Fruit fly (Drosophila melanogaster) whole organism, embryonic: ENCODE results near the gene SCCRO4.
A peak's percentile ranks its signal among the peaks of the same experiment; 100 is the strongest.

Experiments used
- Atf-2 ChIP-seq: fragments of 200-800 bp; sonication (Bioruptor generic); optimal IDR thresholded peaks from 2 replicates; lab custom pipeline; 2016; ENCODE audit warnings: missing biosample characterization, missing genetic modification characterization
- CG10267 ChIP-seq: fragments of 200-800 bp; sonication (Bioruptor generic); optimal IDR thresholded peaks from 2 replicates; lab custom pipeline; 2018; ENCODE audit warnings: missing biosample characterization, mild to moderate bottlenecking, missing genetic modification characterization, moderate library complexity
- CG11723 ChIP-seq: fragments of 200-800 bp; sonication (Bioruptor generic); optimal IDR thresholded peaks from 2 replicates; lab custom pipeline; 2017; ENCODE audit warnings: missing biosample characterization, mild to moderate bottlenecking, missing genetic modification characterization
- CG13123 ChIP-seq: fragments of 200-800 bp; sonication (Bioruptor generic); optimal IDR thresholded peaks from 2 replicates; lab custom pipeline; 2016; ENCODE audit warnings: missing biosample characterization, missing genetic modification characterization
- CG13624 ChIP-seq: fragments of 200-800 bp; sonication (Bioruptor generic); optimal IDR thresholded peaks from 2 replicates; lab custom pipeline; 2016; ENCODE audit warnings: missing biosample characterization, missing genetic modification characterization
- CG15073 ChIP-seq: fragments of 200-800 bp; sonication (Bioruptor generic); optimal IDR thresholded peaks from 2 replicates; lab custom pipeline; 2016; ENCODE audit warnings: missing biosample characterization, missing genetic modification characterization
- CG16779 ChIP-seq: fragments of 200-800 bp; sonication (Bioruptor generic); IDR thresholded peaks from 2 replicates; pipeline ENCODE4 v1.3.6; 2022; ENCODE audit warnings: missing biosample characterization, missing genetic modification characterization
- CG17186 ChIP-seq: fragments of 200-800 bp; sonication (Bioruptor generic); optimal IDR thresholded peaks from 3 replicates; lab custom pipeline; 2017; ENCODE audit warnings: missing biosample characterization, missing genetic modification reagents, missing genetic modification characterization
- CG17612 ChIP-seq: fragments of 200-800 bp; sonication (Bioruptor generic); IDR thresholded peaks from 2 replicates; pipeline ENCODE4 v1.3.6; 2022; ENCODE audit warnings: missing biosample characterization, missing genetic modification characterization
- CG18476 ChIP-seq: fragments of 200-800 bp; sonication (Bioruptor generic); optimal IDR thresholded peaks from 2 replicates; lab custom pipeline; 2016; ENCODE audit warnings: missing biosample characterization, mild to moderate bottlenecking, missing genetic modification characterization
- CG2199 ChIP-seq: fragments of 200-800 bp; sonication (Bioruptor generic); IDR thresholded peaks from 3 replicates; pipeline ENCODE4 v1.3.6; 2022; ENCODE audit warnings: missing biosample characterization, missing genetic modification characterization
- CG30020 ChIP-seq: fragments of 200-800 bp; optimal IDR thresholded peaks from 2 replicates; lab custom pipeline; 2019; ENCODE audit warnings: missing biosample characterization, mild to moderate bottlenecking, missing genetic modification characterization, moderate library complexity
- CG31365 ChIP-seq: fragments of 200-800 bp; sonication (Bioruptor generic); optimal IDR thresholded peaks from 2 replicates; lab custom pipeline; 2018; ENCODE audit warnings: missing biosample characterization, mild to moderate bottlenecking, missing genetic modification characterization
- CG33557 ChIP-seq: fragments of 200-800 bp; sonication (Bioruptor generic); optimal IDR thresholded peaks from 2 replicates; lab custom pipeline; 2019; ENCODE audit warnings: missing biosample characterization, mild to moderate bottlenecking, missing genetic modification characterization, moderate library complexity
- CG3407 ChIP-seq: fragments of 200-800 bp; sonication (Bioruptor generic); optimal IDR thresholded peaks from 2 replicates; lab custom pipeline; 2018; ENCODE audit warnings: missing biosample characterization, mild to moderate bottlenecking, missing genetic modification characterization
- CG6813 ChIP-seq: fragments of 200-800 bp; sonication (Bioruptor generic); optimal IDR thresholded peaks from 2 replicates; lab custom pipeline; 2017; ENCODE audit warnings: missing biosample characterization, missing genetic modification characterization, mild to moderate bottlenecking, moderate library complexity, missing genetic modification reagents
- CG7357 ChIP-seq: fragments of 200-800 bp; sonication (Bioruptor generic); IDR thresholded peaks from 3 replicates; pipeline ENCODE4 v1.3.6; 2022; ENCODE audit warnings: missing biosample characterization, missing genetic modification characterization
- CG7372 ChIP-seq: fragments of 200-800 bp; sonication (Bioruptor generic); IDR thresholded peaks from 2 replicates; pipeline ENCODE4 v1.3.6; 2022; ENCODE audit warnings: missing biosample characterization, missing genetic modification characterization
- CG8089 ChIP-seq: fragments of 200-800 bp; sonication (Bioruptor generic); optimal IDR thresholded peaks from 3 replicates; lab custom pipeline; 2016; ENCODE audit warnings: missing biosample characterization, missing genetic modification characterization
- Dip2 ChIP-seq: fragments of 200-800 bp; sonication (Bioruptor generic); IDR thresholded peaks from 2 replicates; pipeline ENCODE4 v1.3.6; 2022; ENCODE audit warnings: missing biosample characterization, missing genetic modification characterization
- Doc2 ChIP-seq: fragments of 200-800 bp; sonication (Bioruptor generic); IDR thresholded peaks from 2 replicates; pipeline ENCODE4 v1.3.6; 2022; ENCODE audit warnings: missing biosample characterization, missing genetic modification characterization
- Ets65A ChIP-seq: fragments of 200-800 bp; sonication (Bioruptor generic); peaks from one replicate; lab custom pipeline; 2016; ENCODE audit warnings: missing biosample characterization, missing genetic modification characterization
- H15 ChIP-seq: fragments of 200-800 bp; sonication (Bioruptor generic); IDR thresholded peaks from 3 replicates; pipeline ENCODE4 v1.3.6; 2022; ENCODE audit warnings: missing biosample characterization, missing genetic modification characterization
- Hr51 ChIP-seq, 2 experiments: fragments of 200-800 bp; sonication (Bioruptor generic); optimal IDR thresholded peaks; 2 replicates in 1 of 2; 3 replicates in 1 of 2; lab custom pipeline; 2016 to 2018; ENCODE audit warnings: missing biosample characterization in 2 of 2, missing genetic modification characterization in 2 of 2, mild to moderate bottlenecking in 1 of 2, moderate library complexity in 1 of 2
- Myb ChIP-seq: fragments of 200-800 bp; sonication (Bioruptor generic); optimal IDR thresholded peaks from 2 replicates; lab custom pipeline; 2016; ENCODE audit warnings: missing biosample characterization, missing genetic modification characterization
- NFAT ChIP-seq: fragments of 200-800 bp; sonication (Bioruptor generic); IDR thresholded peaks from 2 replicates; pipeline ENCODE4 v1.3.6; 2022; ENCODE audit warnings: missing biosample characterization, missing genetic modification characterization
- Six4 ChIP-seq: fragments of 200-800 bp; sonication (Bioruptor generic); optimal IDR thresholded peaks from 2 replicates; lab custom pipeline; 2016; ENCODE audit warnings: missing biosample characterization, missing genetic modification characterization
- Sox100B ChIP-seq: fragments of 200-800 bp; sonication (Bioruptor generic); optimal IDR thresholded peaks from 3 replicates; lab custom pipeline; 2018; ENCODE audit warnings: missing biosample characterization, mild to moderate bottlenecking, missing genetic modification characterization
- Vsx1 ChIP-seq: fragments of 200-800 bp; sonication (Bioruptor generic); optimal IDR thresholded peaks from 2 replicates; lab custom pipeline; 2017; ENCODE audit warnings: missing biosample characterization, mild to moderate bottlenecking, missing genetic modification characterization, missing genetic modification reagents
- YL-1 ChIP-seq: fragments of 200-800 bp; sonication (Bioruptor generic); optimal IDR thresholded peaks from 3 replicates; lab custom pipeline; 2017; ENCODE audit warnings: missing biosample characterization, mild to moderate bottlenecking, missing genetic modification characterization
- ara ChIP-seq: fragments of 200-800 bp; sonication (Bioruptor generic); IDR thresholded peaks from 2 replicates; pipeline ENCODE4 v1.3.6; 2022; ENCODE audit warnings: missing biosample characterization, missing genetic modification characterization
- chm ChIP-seq: fragments of 200-800 bp; sonication (Bioruptor generic); IDR thresholded peaks from 2 replicates; pipeline ENCODE4 v1.3.6; 2022; ENCODE audit warnings: missing biosample characterization, missing genetic modification characterization
- crp ChIP-seq, 2 experiments: fragments of 200-800 bp; sonication (Bioruptor generic); optimal IDR thresholded peaks; 2 replicates in 1 of 2; 3 replicates in 1 of 2; lab custom pipeline; 2017; ENCODE audit warnings: missing biosample characterization in 2 of 2, missing genetic modification characterization in 2 of 2, mild to moderate bottlenecking in 1 of 2, moderate library complexity in 1 of 2
- ems ChIP-seq: fragments of 200-800 bp; sonication (Bioruptor generic); optimal IDR thresholded peaks from 3 replicates; lab custom pipeline; 2016; ENCODE audit warnings: missing biosample characterization, missing genetic modification characterization
- fru ChIP-seq: fragments of >200 bp; optimal IDR thresholded peaks from 2 replicates; lab custom pipeline; 2017
- gcm ChIP-seq: fragments of 200-800 bp; sonication (Bioruptor generic); optimal IDR thresholded peaks from 2 replicates; lab custom pipeline; 2019; ENCODE audit warnings: missing biosample characterization, mild to moderate bottlenecking, missing genetic modification characterization, moderate library complexity
- gcm2 ChIP-seq: fragments of 200-800 bp; sonication (Bioruptor generic); optimal IDR thresholded peaks from 2 replicates; lab custom pipeline; 2016; ENCODE audit warnings: missing biosample characterization, missing genetic modification characterization
- hb ChIP-seq: fragments of 200-800 bp; sonication (Bioruptor generic); IDR thresholded peaks from 3 replicates; pipeline ENCODE4 v1.3.6; 2022; ENCODE audit warnings: missing biosample characterization, missing genetic modification characterization; ENCODE audit not compliant: partially characterized antibody
- hkb ChIP-seq, 2 experiments: fragments of 200-800 bp in 1 of 2; fragments of >200 bp in 1 of 2; sonication (Bioruptor generic) in 1 of 2; IDR thresholded peaks in 1 of 2; optimal IDR thresholded peaks in 1 of 2; 2 replicates each; pipeline versions ENCODE4 v1.3.6 to Lab custom; 2017 to 2022; ENCODE audit warnings: missing biosample characterization in 1 of 2, missing genetic modification characterization in 1 of 2
- lmd ChIP-seq: fragments of 200-800 bp; sonication (Bioruptor generic); IDR thresholded peaks from 2 replicates; pipeline ENCODE4 v1.3.6; 2022; ENCODE audit warnings: missing biosample characterization, missing genetic modification characterization
- mam ChIP-seq: fragments of 200-800 bp; sonication (Bioruptor generic); optimal IDR thresholded peaks from 3 replicates; lab custom pipeline; 2016; ENCODE audit warnings: missing biosample characterization, missing genetic modification characterization
- pan ChIP-seq, 4 experiments: fragments of >200 bp in 3 of 4; fragments of 200-800 bp in 1 of 4; sonication (Bioruptor generic) in 1 of 4; optimal IDR thresholded peaks in 3 of 4; IDR thresholded peaks in 1 of 4; 2 replicates each; pipeline versions ENCODE4 v1.3.6 to Lab custom; 2017 to 2022; ENCODE audit warnings: missing biosample characterization in 2 of 4, missing genetic modification characterization in 2 of 4, mixed read lengths in 1 of 4
- peb ChIP-seq: fragments of 200-800 bp; sonication (Bioruptor generic); IDR thresholded peaks from 2 replicates; pipeline ENCODE4 v1.3.6; 2022; ENCODE audit warnings: missing biosample characterization, missing genetic modification characterization
- repo ChIP-seq: fragments of 200-800 bp; sonication (Bioruptor generic); optimal IDR thresholded peaks from 2 replicates; lab custom pipeline; 2016; ENCODE audit warnings: missing biosample characterization, missing genetic modification characterization
- salm ChIP-seq: fragments of 200-800 bp; sonication (Bioruptor generic); optimal IDR thresholded peaks from 2 replicates; lab custom pipeline; 2018; ENCODE audit warnings: missing biosample characterization, mild to moderate bottlenecking, missing genetic modification characterization
- trh ChIP-seq: fragments of 200-800 bp; sonication (Bioruptor generic); optimal IDR thresholded peaks from 2 replicates; lab custom pipeline; 2016; ENCODE audit warnings: missing biosample characterization, missing genetic modification characterization
- twi ChIP-seq: fragments of 200-800 bp; optimal IDR thresholded peaks from 2 replicates; lab custom pipeline; 2019; ENCODE audit warnings: missing biosample characterization, mild to moderate bottlenecking, missing genetic modification characterization, moderate library complexity
- unpg ChIP-seq: fragments of 200-800 bp; sonication (Bioruptor generic); optimal IDR thresholded peaks from 3 replicates; lab custom pipeline; 2018; ENCODE audit warnings: missing biosample characterization, mild to moderate bottlenecking, missing genetic modification characterization, moderate library complexity

Gene SCCRO4

DNA sequence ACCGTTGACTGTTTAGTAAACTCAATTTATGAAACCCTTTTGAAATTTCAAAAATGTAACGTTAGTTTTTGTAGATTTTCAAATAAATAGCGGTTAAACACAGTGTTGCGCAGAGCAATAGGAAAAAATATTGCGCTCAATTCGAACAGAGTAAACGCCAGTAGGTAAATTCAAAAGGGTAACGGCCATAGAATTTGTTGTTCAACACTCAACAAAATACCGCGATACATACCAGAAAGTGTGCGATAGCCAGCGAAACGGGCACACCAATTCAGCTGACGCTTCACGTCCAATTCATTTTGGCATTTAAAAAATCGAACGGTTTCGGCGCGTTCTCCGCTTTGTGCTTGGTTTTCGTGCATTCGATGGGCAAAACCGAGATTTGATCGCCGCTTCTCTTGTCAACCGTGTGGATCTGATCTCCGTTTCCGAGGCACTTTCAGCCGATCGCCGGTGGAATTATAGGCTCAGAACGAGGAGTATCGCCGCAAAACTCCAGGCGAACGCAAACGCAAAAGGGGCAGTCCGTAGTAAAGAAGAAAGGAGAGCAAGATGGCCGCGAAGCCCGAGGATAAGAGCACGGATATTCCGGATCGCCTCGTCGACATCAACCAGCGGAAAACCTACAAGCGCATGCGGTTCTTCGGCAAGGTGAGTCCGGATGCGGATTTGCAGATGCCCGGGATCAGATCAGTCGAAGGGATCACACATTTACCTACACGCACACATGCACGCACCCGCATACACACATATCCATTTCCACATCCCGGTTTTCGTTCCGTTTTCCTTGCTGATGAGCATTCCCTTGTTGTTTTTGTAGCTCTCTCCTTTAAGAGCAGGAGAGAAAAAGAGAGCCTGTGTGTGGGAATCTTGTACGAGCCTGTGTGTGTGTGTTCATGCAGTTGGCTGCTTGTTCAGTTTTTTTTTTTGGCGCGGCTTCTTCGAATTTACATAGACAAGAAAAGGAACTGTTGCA lies 10.8 kb downstream of the SCCRO4 start (continued):
- no peak for TF ChIP-seq CG31365
- peak; percentile 99 for TF ChIP-seq CG10267 (tag; lab: Kevin White, UChicago)
- TF ChIP-seq CG15073 (GFP tag; lab: Kevin White, UChicago), result no peak
- TF ChIP-seq Six4 (GFP tag; lab: Kevin White, UChicago), result peak; percentile 10
- TF ChIP-seq Atf-2 (GFP tag; lab: Kevin White, UChicago), result peak; percentile 26
- no peak for TF ChIP-seq unpg (GFP tag; lab: Kevin White, UChicago)
- no peak for TF ChIP-seq trh (GFP tag; lab: Kevin White, UChicago)
- peak; percentile 40 for TF ChIP-seq CG8089
- peak; percentile 8 for TF ChIP-seq gcm2 (GFP tag; lab: Kevin White, UChicago)
- TF ChIP-seq CG17186, result peak; percentile 93
- peak; percentile 6; the same call in 1 of the 2 replicates for TF ChIP-seq lmd
- no peak for TF ChIP-seq NFAT (GFP tag; lab: Robert Waterston, UW)
- TF ChIP-seq Dip2 (GFP tag; lab: Robert Waterston, UW), result no peak
- no peak for TF ChIP-seq Sox100B (GFP tag; lab: Kevin White, UChicago)
- peak; percentile 46 for TF ChIP-seq repo (GFP tag; lab: Kevin White, UChicago)
- no peak for TF ChIP-seq fru (lab: Kevin White, UChicago)
- TF ChIP-seq mam (GFP tag; lab: Kevin White, UChicago), result peak; percentile 71
- no peak for TF ChIP-seq CG33557 (GFP tag; lab: Kevin White, UChicago)
- no peak for TF ChIP-seq CG17612
- peak; percentile 31; the same call in 1 of the 3 replicates for TF ChIP-seq H15 (GFP tag; lab: Robert Waterston, UW)
- peak; percentile 61; the same call in 1 of the 2 replicates for TF ChIP-seq ara (GFP tag; lab: Robert Waterston, UW)
- peak; percentile 33 for TF ChIP-seq CG30020
- no peak for TF ChIP-seq CG13123 (GFP tag; lab: Kevin White, UChicago)
- TF ChIP-seq Myb, result peak; percentile 100
- no peak for TF ChIP-seq Vsx1 (GFP tag; lab: Kevin White, UChicago)
- TF ChIP-seq Hr51 (GFP tag; optimal IDR thresholded peaks at IDR 0.05; lab: Kevin White, UChicago), result peak in 1 of 2 experiments; percentile 42
- TF ChIP-seq CG11723 (GFP tag; lab: Kevin White, UChicago), result no peak
- no peak for TF ChIP-seq CG3407 (GFP tag; lab: Kevin White, UChicago)
- no peak for TF ChIP-seq CG7372
- no peak for TF ChIP-seq Doc2 (GFP tag; lab: Robert Waterston, UW)
- no peak for TF ChIP-seq salm (tag; lab: Kevin White, UChicago)
- no peak for TF ChIP-seq twi (tag; lab: Kevin White, UChicago)
- no peak for TF ChIP-seq hkb (optimal IDR thresholded peaks at IDR 0.05; lab: Kevin White, UChicago)
- TF ChIP-seq hkb (GFP tag; IDR thresholded peaks at IDR 0.05; lab: Robert Waterston, UW), result no peak
- TF ChIP-seq YL-1 (GFP tag; lab: Kevin White, UChicago), result peak; percentile 45
- peak; percentile 36 for TF ChIP-seq gcm (GFP tag; lab: Kevin White, UChicago)
- no peak for TF ChIP-seq peb
- no peak for TF ChIP-seq chm (GFP tag; lab: Robert Waterston, UW)
- TF ChIP-seq Ets65A (GFP tag; lab: Kevin White, UChicago), result peak; percentile 95
- TF ChIP-seq pan (optimal IDR thresholded peaks at IDR 0.05; lab: Kevin White, UChicago), result no peak
- TF ChIP-seq pan (GFP tag; optimal IDR thresholded peaks at IDR 0.05 in 1 of 2, IDR thresholded peaks at IDR 0.05 in 1 of 2), result no peak
- peak in 1 of 2 experiments; percentile 46 for TF ChIP-seq crp (GFP tag; optimal IDR thresholded peaks at IDR 0.05; lab: Kevin White, UChicago)
- no peak for TF ChIP-seq CG6813 (GFP tag; lab: Kevin White, UChicago)
- peak; percentile 80 for TF ChIP-seq CG13624 (GFP tag; lab: Kevin White, UChicago)
- peak; percentile 39 for TF ChIP-seq ems (GFP tag; lab: Kevin White, UChicago)
- TF ChIP-seq CG7357 (GFP tag; lab: Robert Waterston, UW), result no peak
- peak; percentile 73 for TF ChIP-seq hb (GFP tag; lab: Robert Waterston, UW)
- no peak for TF ChIP-seq CG16779 (GFP tag; lab: Robert Waterston, UW)
- 0 out of 3 replicates have a peak, but pooled peaks have one; percentile 41 for TF ChIP-seq CG2199 (GFP tag; lab: Robert Waterston, UW)
- no peak for TF ChIP-seq CG18476
